Fruit fly (Drosophila melanogaster): Measurements from ENCODE around the gene kar.

Gene kar

dm6 chr3R:12691422-12692101, 2.4 kb upstream of the kar start, which contains the start of gene Arp1 (continued):
- TF ChIP-seq Meics (GFP tag; optimal IDR thresholded peaks at IDR 0.05) (no peak), CG13424 (tag; optimal IDR thresholded peaks at IDR 0.05) (no peak), kay (GFP tag; optimal IDR thresholded peaks at IDR 0.05) (peak; percentile 9), zen (tag; optimal IDR thresholded peaks at IDR 0.05) (no peak), CG15269 (tag; optimal IDR thresholded peaks at IDR 0.05) (no peak), repo (GFP tag; optimal IDR thresholded peaks at IDR 0.05) (no peak), sens (GFP tag) (no peak), bab2 (GFP tag; optimal IDR thresholded peaks at IDR 0.05) (no peak), twi (tag; optimal IDR thresholded peaks at IDR 0.05) (no peak), gsb-n (tag; optimal IDR thresholded peaks at IDR 0.05) (peak; percentile 13), rib (GFP tag; IDR thresholded peaks at IDR 0.05) (no peak), fu2 (GFP tag; optimal IDR thresholded peaks at IDR 0.05) (no peak), Lim3 (GFP tag; IDR thresholded peaks at IDR 0.05) (no peak), CG8924 (tag; optimal IDR thresholded peaks at IDR 0.05) (no peak), chn (GFP tag; optimal IDR thresholded peaks at IDR 0.05) (no peak), CG17186 (GFP tag; optimal IDR thresholded peaks at IDR 0.05) (no peak), CG7786 (GFP tag; optimal IDR thresholded peaks at IDR 0.05) (no peak), CG16813 (GFP tag; IDR thresholded peaks at IDR 0.05; ENCODE audit: partially characterized antibody) (no peak), Atf3 (GFP tag; optimal IDR thresholded peaks at IDR 0.05) (peak; percentile 50), hbn (GFP tag; IDR thresholded peaks at IDR 0.05; ENCODE audit: partially characterized antibody) (no peak), Aef1 (GFP tag; IDR thresholded peaks at IDR 0.05) (no peak), ara (GFP tag; IDR thresholded peaks at IDR 0.05) (no peak), C15 (GFP tag; IDR thresholded peaks at IDR 0.05) (no peak), dm (GFP tag; optimal IDR thresholded peaks at IDR 0.05) (no peak), BtbVII (GFP tag; optimal IDR thresholded peaks at IDR 0.05) (no peak), D19B (GFP tag; optimal IDR thresholded peaks at IDR 0.05) (no peak), ac (GFP tag; optimal IDR thresholded peaks at IDR 0.05) (no peak), Antp (GFP tag; optimal IDR thresholded peaks at IDR 0.05) (no peak), Mes4 (GFP tag; optimal IDR thresholded peaks at IDR 0.05) (no peak), en (GFP tag; optimal IDR thresholded peaks at IDR 0.05) (no peak), CG10274 (GFP tag; optimal IDR thresholded peaks at IDR 0.05) (no peak), unc-4 (GFP tag; IDR thresholded peaks at IDR 0.05; ENCODE audit: partially characterized antibody) (0 out of 2 replicates have a peak, but pooled peaks have one; percentile 19), CG34376 (GFP tag; optimal IDR thresholded peaks at IDR 0.05) (no peak), CG10431 (GFP tag; optimal IDR thresholded peaks at IDR 0.05) (peak; percentile 52), Lhr (GFP tag; optimal IDR thresholded peaks at IDR 0.05) (peak; percentile 81), zen2 (GFP tag; IDR thresholded peaks at IDR 0.05; ENCODE audit: partially characterized antibody) (no peak), CG16815 (GFP tag; optimal IDR thresholded peaks at IDR 0.05) (no peak), CG4617 (GFP tag; optimal IDR thresholded peaks at IDR 0.05; ENCODE audit: borderline replicate concordance) (peak; percentile 83), caup (GFP tag; optimal IDR thresholded peaks at IDR 0.05; ENCODE audit: severe bottlenecking) (no peak), dan (GFP tag; IDR thresholded peaks at IDR 0.05) (no peak), CG9797 (GFP tag; optimal IDR thresholded peaks at IDR 0.05) (peak; percentile 78), CG13624 (GFP tag; optimal IDR thresholded peaks at IDR 0.05) (no peak), nmo (GFP tag; optimal IDR thresholded peaks at IDR 0.05) (peak; percentile 39), Doc2 (GFP tag; IDR thresholded peaks at IDR 0.05) (no peak), CG12219 (GFP tag; optimal IDR thresholded peaks at IDR 0.05) (no peak), CG34422 (GFP tag; IDR thresholded peaks at IDR 0.05) (no peak), Usf (GFP tag; optimal IDR thresholded peaks at IDR 0.05) (no peak), CG10979 (tag; optimal IDR thresholded peaks at IDR 0.05) (no peak), Bdp1 (GFP tag; optimal IDR thresholded peaks at IDR 0.05) (no peak), CTCF (GFP tag; optimal IDR thresholded peaks at IDR 0.05) (peak; percentile 65), CG18476 (GFP tag; optimal IDR thresholded peaks at IDR 0.05) (no peak)
